Worm (Caenorhabditis elegans) whole organism, L4 larva: Measurements from ENCODE around the gene hpo-18.

Experiments
- F26F4.8 ChIP-seq: fragments of 200-800 bp; sonication (Bioruptor generic); conservative IDR thresholded peaks from 2 replicates; pipeline ENCODE4 v1.3.6; 2022; ENCODE audit warnings: missing genetic modification characterization, missing compliant biosample characterization
- F37D6.2 ChIP-seq: sonication (generic microtip); optimal IDR thresholded peaks from 2 replicates; lab custom pipeline; 2016; ENCODE audit warnings: mild to moderate bottlenecking, missing genetic modification characterization, missing compliant biosample characterization
- ama-1 ChIP-seq: fragments of 150-350 bp; optimal IDR thresholded peaks from 2 replicates; lab custom pipeline; 2014; ENCODE audit warnings: inconsistent platforms, mixed read lengths
- hif-1 ChIP-seq, 2 experiments: sonication (generic microtip); optimal IDR thresholded peaks; 2 replicates each; lab custom pipeline; 2016 to 2017; ENCODE audit warnings: missing compliant biosample characterization in 2 of 2, missing genetic modification characterization in 2 of 2, missing genetic modification reagents in 2 of 2, missing genotype in 2 of 2, mild to moderate bottlenecking in 1 of 2
- lin-13 ChIP-seq: fragments of 150-350 bp; optimal IDR thresholded peaks from 2 replicates; lab custom pipeline; 2014; ENCODE audit warnings: missing biosample characterization, missing genetic modification reagents, missing genetic modification characterization
- mep-1 ChIP-seq: fragments of 150-350 bp; sonication (generic microtip); optimal IDR thresholded peaks from 3 replicates; lab custom pipeline; 2014; ENCODE audit warnings: missing biosample characterization, missing genetic modification characterization
- mxl-2 ChIP-seq: fragments of 200-800 bp; sonication (Bioruptor generic); conservative IDR thresholded peaks from 2 replicates; pipeline ENCODE4 v1.3.6; 2022; ENCODE audit warnings: missing genetic modification reagents, missing genetic modification characterization, missing compliant biosample characterization
- nhr-10 ChIP-seq: fragments of 150-350 bp; optimal IDR thresholded peaks from 2 replicates; lab custom pipeline; 2014; ENCODE audit warnings: missing biosample characterization, missing genetic modification characterization
- saeg-2 ChIP-seq: fragments of 200-800 bp; sonication (Bioruptor generic); IDR thresholded peaks from 2 replicates; pipeline ENCODE4 v1.3.6; 2022; ENCODE audit warnings: missing genetic modification reagents, missing genetic modification characterization, missing compliant biosample characterization
- sdz-12 ChIP-seq: fragments of 200-800 bp; sonication (Bioruptor generic); optimal IDR thresholded peaks from 2 replicates; lab custom pipeline; 2018; ENCODE audit warnings: mild to moderate bottlenecking, missing genetic modification characterization, missing compliant biosample characterization
- skn-1 ChIP-seq: fragments of 150-350 bp; optimal IDR thresholded peaks from 2 replicates; lab custom pipeline; 2014; ENCODE audit warnings: missing biosample characterization, missing genetic modification characterization
- snpc-1.2 ChIP-seq: fragments of 200-800 bp; sonication (Bioruptor generic); IDR thresholded peaks from 2 replicates; pipeline ENCODE4 v1.3.6; 2022; ENCODE audit warnings: missing genetic modification reagents, missing genetic modification characterization, missing compliant biosample characterization
- unc-39 ChIP-seq: sonication (generic microtip); optimal IDR thresholded peaks from 2 replicates; lab custom pipeline; 2017; ENCODE audit warnings: missing biosample characterization, missing genetic modification characterization

ce11 chrV:4386173-4386572 lies 39.9 kb upstream of the hpo-18 start, which contains the start of gene F13A2.10:
- TF ChIP-seq F37D6.2 (tag; lab: Kevin White, UChicago) (no peak), sdz-12 (GFP tag; lab: Kevin White, UChicago) (no peak), F26F4.8 (no peak), unc-39 (tag; lab: Kevin White, UChicago) (no peak), ama-1 (lab: Kevin White, UChicago) (no peak), saeg-2 (no peak), nhr-10 (tag; lab: Kevin White, UChicago) (no peak), mep-1 (no peak), hif-1 (tag; optimal IDR thresholded peaks at IDR 0.05; lab: Kevin White, UChicago) (no peak), snpc-1.2 (no peak), skn-1 (tag; lab: Kevin White, UChicago) (no peak), lin-13 (GFP tag; lab: Kevin White, UChicago) (no peak), mxl-2 (GFP tag; lab: Robert Waterston, UW) (no peak)
